Worm (Caenorhabditis elegans) whole organism, L3 larva: ENCODE measurements around the gene par-2.

Experiments used
- ceh-28 ChIP-seq: fragments of 150-350 bp; optimal IDR thresholded peaks from 2 replicates; lab custom pipeline; 2014; ENCODE audit warnings: missing biosample characterization, missing genetic modification reagents, missing genetic modification characterization
- ceh-82 ChIP-seq: fragments of 150-350 bp; optimal IDR thresholded peaks from 2 replicates; lab custom pipeline; 2014; ENCODE audit warnings: missing biosample characterization, missing genetic modification characterization
- ceh-9 ChIP-seq: sonication (generic microtip); optimal IDR thresholded peaks from 2 replicates; lab custom pipeline; 2018; ENCODE audit warnings: missing biosample characterization, missing genetic modification characterization
- fkh-10 ChIP-seq: sonication (generic microtip); optimal IDR thresholded peaks from 2 replicates; lab custom pipeline; 2017; ENCODE audit warnings: missing biosample characterization, missing genetic modification reagents, missing genetic modification characterization
- jun-1 ChIP-seq: fragments of 150-350 bp; optimal IDR thresholded peaks from 2 replicates; lab custom pipeline; 2014; ENCODE audit warnings: missing biosample characterization, missing genetic modification reagents, missing genetic modification characterization
- mdl-1 ChIP-seq: fragments of 150-350 bp; optimal IDR thresholded peaks from 2 replicates; lab custom pipeline; 2014; ENCODE audit warnings: missing biosample characterization, missing genetic modification characterization
- nhr-11 ChIP-seq: fragments of 150-350 bp; optimal IDR thresholded peaks from 2 replicates; lab custom pipeline; 2014; ENCODE audit warnings: missing biosample characterization, missing genetic modification characterization
- nhr-12 ChIP-seq: fragments of 150-350 bp; optimal IDR thresholded peaks from 2 replicates; lab custom pipeline; 2014; ENCODE audit warnings: missing biosample characterization, missing genetic modification characterization
- pqm-1 ChIP-seq: fragments of 150-350 bp; optimal IDR thresholded peaks from 2 replicates; lab custom pipeline; 2017; ENCODE audit warnings: missing biosample characterization, missing genetic modification characterization, inconsistent platforms
- snpc-4 ChIP-seq: fragments of 150-350 bp; optimal IDR thresholded peaks from 2 replicates; lab custom pipeline; 2014; ENCODE audit warnings: missing biosample characterization, missing genetic modification characterization
- ztf-4 ChIP-seq: fragments of 150-350 bp; optimal IDR thresholded peaks from 2 replicates; lab custom pipeline; 2014; ENCODE audit warnings: missing biosample characterization, missing genetic modification characterization

ce11 chrIII:1058881-1059280 is 22.3 kb upstream of the par-2 start:
- TF ChIP-seq fkh-10 (GFP tag; lab: Kevin White, UChicago) = no peak
- TF ChIP-seq snpc-4 (tag; lab: Kevin White, UChicago) = no peak
- no peak for TF ChIP-seq ceh-82 (tag; lab: Kevin White, UChicago)
- no peak for TF ChIP-seq nhr-11 (tag; lab: Kevin White, UChicago)
- no peak for TF ChIP-seq ztf-4 (tag; lab: Kevin White, UChicago)
- no peak for TF ChIP-seq mdl-1
- no peak for TF ChIP-seq ceh-9 (tag; lab: Kevin White, UChicago)
- TF ChIP-seq pqm-1 = no peak
- no peak for TF ChIP-seq nhr-12 (tag; lab: Kevin White, UChicago)
- peak; percentile 57 for TF ChIP-seq ceh-28 (tag; lab: Kevin White, UChicago)
- TF ChIP-seq jun-1 = no peak
